Fruit fly (Drosophila melanogaster): ENCODE results near the gene ema.

The ema gene

dm6 chr3R:16448378-16449134 is 7.1 kb upstream of the ema start (continued):
- peak; percentile 75 for TF ChIP-seq trem (tag; optimal IDR thresholded peaks at IDR 0.05)
- peak; percentile 81 for TF ChIP-seq E2f1 (GFP tag; IDR thresholded peaks at IDR 0.05)
- no peak for TF ChIP-seq CG6765 (GFP tag; optimal IDR thresholded peaks at IDR 0.05)
- peak; percentile 65 for TF ChIP-seq zfh2 (GFP tag; optimal IDR thresholded peaks at IDR 0.05)
- TF ChIP-seq danr (GFP tag; IDR thresholded peaks at IDR 0.05), result peak; percentile 52; the same call in 1 of the 2 replicates
- TF ChIP-seq CG3838 (GFP tag; optimal IDR thresholded peaks at IDR 0.05), result no peak
- no peak for TF ChIP-seq nerfin-1 (tag; optimal IDR thresholded peaks at IDR 0.05)
- no peak for TF ChIP-seq CG34224 (GFP tag; IDR thresholded peaks at IDR 0.05; ENCODE audit: partially characterized antibody)
- TF ChIP-seq CG17912 (GFP tag; optimal IDR thresholded peaks at IDR 0.05), result no peak
- no peak for TF ChIP-seq CkIIα-i1 (GFP tag; IDR thresholded peaks at IDR 0.05)
- TF ChIP-seq gro (GFP tag; optimal IDR thresholded peaks at IDR 0.05), result no peak
- peak; percentile 8 for TF ChIP-seq trh (GFP tag; optimal IDR thresholded peaks at IDR 0.05)
- TF ChIP-seq dysf (GFP tag; IDR thresholded peaks at IDR 0.05), result peak; percentile 76
- TF ChIP-seq Dip3 (GFP tag; optimal IDR thresholded peaks at IDR 0.05), result peak; percentile 70
- TF ChIP-seq CG8359 (GFP tag; optimal IDR thresholded peaks at IDR 0.05; ENCODE audit: borderline replicate concordance), result peak; percentile 48
- TF ChIP-seq pb (GFP tag; optimal IDR thresholded peaks at IDR 0.05), result no peak
- TF ChIP-seq CG14441 (GFP tag; IDR thresholded peaks at IDR 0.05), result peak; percentile 76
- TF ChIP-seq Trl (optimal IDR thresholded peaks at IDR 0.05), result no peak
- peak; percentile 34 for TF ChIP-seq Trl (GFP tag; optimal IDR thresholded peaks at IDR 0.05)
- TF ChIP-seq CG12391 (tag; optimal IDR thresholded peaks at IDR 0.05), result peak; percentile 64
- no peak for TF ChIP-seq MESR4 (GFP tag; optimal IDR thresholded peaks at IDR 0.05)
- TF ChIP-seq CG10654 (GFP tag; optimal IDR thresholded peaks at IDR 0.05), result peak; percentile 60
- peak; percentile 84 for TF ChIP-seq sens (GFP tag)
- TF ChIP-seq CG17802 (tag; optimal IDR thresholded peaks at IDR 0.05), result peak; percentile 77
- no peak for TF ChIP-seq CG2129 (GFP tag; IDR thresholded peaks at IDR 0.05; ENCODE audit: partially characterized antibody)
- no peak for TF ChIP-seq luna (GFP tag; optimal IDR thresholded peaks at IDR 0.05)
- peak; percentile 56 for TF ChIP-seq lilli (GFP tag; optimal IDR thresholded peaks at IDR 0.05)
- peak; percentile 87 for TF ChIP-seq HLH3B (GFP tag; IDR thresholded peaks at IDR 0.05)
- TF ChIP-seq pum (GFP tag; optimal IDR thresholded peaks at IDR 0.05), result peak; percentile 25
- peak; percentile 7 for TF ChIP-seq shn (GFP tag; optimal IDR thresholded peaks at IDR 0.05)
- peak; percentile 77 for TF ChIP-seq CG7786 (GFP tag; optimal IDR thresholded peaks at IDR 0.05)
- TF ChIP-seq CG8478 (optimal IDR thresholded peaks at IDR 0.05), result no peak
- peak; percentile 72 for TF ChIP-seq CG11696 (GFP tag; IDR thresholded peaks at IDR 0.05)
- TF ChIP-seq dimm (GFP tag; IDR thresholded peaks at IDR 0.05), result peak; percentile 75
- peak; percentile 66 for TF ChIP-seq CG43689 (GFP tag; IDR thresholded peaks at IDR 0.05)
- TF ChIP-seq CG8089 (GFP tag; optimal IDR thresholded peaks at IDR 0.05), result peak; percentile 30
- no peak for TF ChIP-seq Lhr (GFP tag; optimal IDR thresholded peaks at IDR 0.05)
- TF ChIP-seq amos (GFP tag; IDR thresholded peaks at IDR 0.05; ENCODE audit: partially characterized antibody), result no peak
- no peak; the same call in 2 of the 3 replicates for TF ChIP-seq CG11560 (tag; IDR thresholded peaks at IDR 0.05)
- TF ChIP-seq bigmax (GFP tag; optimal IDR thresholded peaks at IDR 0.05), result no peak
- TF ChIP-seq CG3847 (GFP tag; IDR thresholded peaks at IDR 0.05), result peak; percentile 58
- TF ChIP-seq NK7.1 (GFP tag; optimal IDR thresholded peaks at IDR 0.05), result no peak
- peak; percentile 94 for TF ChIP-seq Awh (GFP tag; IDR thresholded peaks at IDR 0.05)
- TF ChIP-seq CG1603 (tag; optimal IDR thresholded peaks at IDR 0.05), result peak; percentile 97
- TF ChIP-seq CG7745 (tag; optimal IDR thresholded peaks at IDR 0.05), result no peak
- TF ChIP-seq Mrtf (GFP tag; IDR thresholded peaks at IDR 0.05), result peak; percentile 68; the same call in 2 of the 3 replicates
- no peak; the same call in 1 of the 2 replicates for TF ChIP-seq E2f2 (GFP tag; IDR thresholded peaks at IDR 0.05)
- no peak for TF ChIP-seq stwl (tag; optimal IDR thresholded peaks at IDR 0.05)
- peak; percentile 48 for TF ChIP-seq CG18599 (GFP tag; optimal IDR thresholded peaks at IDR 0.05)
- no peak for TF ChIP-seq CG9797 (GFP tag; optimal IDR thresholded peaks at IDR 0.05)
- TF ChIP-seq disco-r (GFP tag; optimal IDR thresholded peaks at IDR 0.05), result peak; percentile 50
